Worm (Caenorhabditis elegans): ENCODE data around the gene gcst-1.

gcst-1 gene

DNA sequence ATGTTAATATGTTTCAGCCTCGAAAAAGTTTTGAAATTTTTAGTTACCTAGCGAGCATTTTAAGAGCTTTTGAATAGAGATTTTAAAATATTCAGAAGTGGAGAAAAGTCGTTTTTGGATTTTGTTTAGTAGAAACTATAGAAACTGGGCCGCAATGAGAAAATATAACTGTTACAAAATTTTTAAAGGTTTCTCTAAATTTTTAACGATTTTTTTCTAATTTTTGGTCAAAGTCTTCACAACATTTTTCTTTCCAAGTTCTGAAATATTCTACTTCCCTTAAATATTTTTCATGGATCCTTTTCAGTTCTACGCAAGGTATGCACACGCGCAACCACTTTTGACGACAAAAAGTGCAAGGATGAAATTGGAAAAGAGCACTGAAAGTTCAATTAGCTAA lies 7.2 kb upstream of the gcst-1 start, which contains the start of gene peli-1:
peli-1 (plus strand) TSS at position 301 of the 400 bp plus-strand sequence.
- TF ChIP-seq flt-1 (GFP tag; IDR thresholded peaks at IDR 0.05) (no peak), cog-1 (tag; optimal IDR thresholded peaks at IDR 0.05) (no peak), tab-1 (GFP tag; IDR thresholded peaks at IDR 0.05) (no peak), klf-2 (GFP tag; conservative IDR thresholded peaks at IDR 0.05) (no peak), T22C8.4 (GFP tag; IDR thresholded peaks at IDR 0.05) (no peak), ztf-23 (GFP tag; IDR thresholded peaks at IDR 0.05) (no peak), ref-1 (GFP tag; conservative IDR thresholded peaks at IDR 0.05) (no peak), med-1 (GFP tag; optimal IDR thresholded peaks at IDR 0.05; ENCODE audit: insufficient read depth) (no peak), ztf-29 (GFP tag; IDR thresholded peaks at IDR 0.05) (no peak)

DNA sequence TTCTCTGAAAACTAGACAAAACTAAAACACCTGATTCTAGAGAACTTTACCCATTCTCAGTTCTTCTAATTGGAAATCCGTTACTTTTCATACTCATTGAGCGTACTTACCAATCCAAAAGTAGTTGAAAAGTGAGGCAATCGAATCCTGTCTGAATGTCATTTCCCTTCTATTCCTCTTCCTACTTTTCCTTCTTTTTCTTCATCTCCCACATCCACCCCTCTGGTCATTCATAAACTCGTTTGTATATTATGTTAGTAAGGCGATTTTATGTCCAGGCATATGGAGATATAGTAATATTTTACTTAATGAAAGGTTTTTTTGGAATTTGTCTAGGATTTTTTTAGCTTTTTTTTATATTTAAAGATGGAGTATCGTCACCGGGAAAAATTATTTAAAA lies 4.4 kb upstream of the gcst-1 start:
- no peak for TF ChIP-seq ztf-29 (GFP tag; IDR thresholded peaks at IDR 0.05)
- TF ChIP-seq klf-2 (GFP tag; conservative IDR thresholded peaks at IDR 0.05) = no peak
- no peak for TF ChIP-seq T22C8.4 (GFP tag; IDR thresholded peaks at IDR 0.05)
- no peak for TF ChIP-seq cog-1 (tag; optimal IDR thresholded peaks at IDR 0.05)
- no peak for TF ChIP-seq ztf-23 (GFP tag; IDR thresholded peaks at IDR 0.05)
- TF ChIP-seq ref-1 (GFP tag; conservative IDR thresholded peaks at IDR 0.05) = no peak
- no peak for TF ChIP-seq tab-1 (GFP tag; IDR thresholded peaks at IDR 0.05)
- TF ChIP-seq med-1 (GFP tag; optimal IDR thresholded peaks at IDR 0.05; ENCODE audit: insufficient read depth) = no peak
- TF ChIP-seq flt-1 (GFP tag; IDR thresholded peaks at IDR 0.05) = no peak

DNA sequence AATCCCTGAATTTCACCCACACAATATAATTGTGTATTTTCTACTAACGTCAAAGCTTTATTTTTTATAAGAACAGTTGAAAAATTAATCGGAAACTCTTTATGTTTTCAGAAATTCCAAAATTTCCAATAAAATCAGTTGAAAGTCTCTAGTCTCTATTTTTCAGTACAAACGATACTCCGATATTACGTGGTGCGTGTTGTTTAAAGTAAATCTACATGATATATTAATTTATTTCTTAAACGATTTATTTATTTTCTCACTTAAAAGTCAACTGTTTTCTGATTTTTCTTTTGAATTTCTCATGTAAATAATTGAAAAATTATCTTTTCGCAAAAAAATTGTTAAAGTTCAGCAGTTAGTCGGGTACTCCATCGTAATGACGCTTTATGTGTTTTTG lies 539 bp upstream of the gcst-1 start:
- TF ChIP-seq ztf-23 (GFP tag; IDR thresholded peaks at IDR 0.05) (no peak), tab-1 (GFP tag; IDR thresholded peaks at IDR 0.05) (no peak), flt-1 (GFP tag; IDR thresholded peaks at IDR 0.05) (no peak), ztf-29 (GFP tag; IDR thresholded peaks at IDR 0.05) (no peak), ref-1 (GFP tag; conservative IDR thresholded peaks at IDR 0.05) (no peak), med-1 (GFP tag; optimal IDR thresholded peaks at IDR 0.05; ENCODE audit: insufficient read depth) (no peak), cog-1 (tag; optimal IDR thresholded peaks at IDR 0.05) (no peak), T22C8.4 (GFP tag; IDR thresholded peaks at IDR 0.05) (no peak), klf-2 (GFP tag; conservative IDR thresholded peaks at IDR 0.05) (no peak)

DNA sequence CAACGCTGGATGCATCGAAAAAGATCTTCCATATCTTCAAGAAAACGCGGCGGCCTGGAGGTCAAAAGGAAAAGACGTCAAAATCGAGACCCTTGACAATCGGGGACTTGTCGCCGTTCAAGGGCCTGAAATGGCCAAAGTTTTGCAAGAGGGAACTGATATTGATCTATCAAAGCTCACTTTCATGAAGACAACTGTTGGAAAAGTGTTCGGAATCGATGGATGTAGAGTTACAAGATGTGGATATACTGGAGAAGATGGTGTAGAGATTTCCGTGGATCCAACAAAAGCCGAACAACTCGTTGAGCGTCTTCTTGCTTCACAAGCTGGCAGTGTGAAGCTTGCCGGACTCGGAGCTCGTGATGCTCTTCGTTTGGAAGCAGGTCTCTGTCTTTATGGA lies 782 bp downstream of the gcst-1 start:
- TF ChIP-seq klf-2 (GFP tag; conservative IDR thresholded peaks at IDR 0.05) (no peak), ref-1 (GFP tag; conservative IDR thresholded peaks at IDR 0.05) (no peak), ztf-23 (GFP tag; IDR thresholded peaks at IDR 0.05) (no peak), cog-1 (tag; optimal IDR thresholded peaks at IDR 0.05) (no peak), ztf-29 (GFP tag; IDR thresholded peaks at IDR 0.05) (no peak), T22C8.4 (GFP tag; IDR thresholded peaks at IDR 0.05) (no peak), flt-1 (GFP tag; IDR thresholded peaks at IDR 0.05) (no peak), med-1 (GFP tag; optimal IDR thresholded peaks at IDR 0.05; ENCODE audit: insufficient read depth) (no peak), tab-1 (GFP tag; IDR thresholded peaks at IDR 0.05) (no peak)

ce11 chrV:5716508-5716907 lies 3.8 kb downstream of the gcst-1 start, which contains the start of gene K09H11.9:
Gene K09H11.9 (minus strand): TSS chrV:5716608.
- TF ChIP-seq tab-1 (GFP tag; IDR thresholded peaks at IDR 0.05) (no peak), T22C8.4 (GFP tag; IDR thresholded peaks at IDR 0.05) (no peak), ztf-23 (GFP tag; IDR thresholded peaks at IDR 0.05) (no peak), cog-1 (tag; optimal IDR thresholded peaks at IDR 0.05) (no peak)

DNA sequence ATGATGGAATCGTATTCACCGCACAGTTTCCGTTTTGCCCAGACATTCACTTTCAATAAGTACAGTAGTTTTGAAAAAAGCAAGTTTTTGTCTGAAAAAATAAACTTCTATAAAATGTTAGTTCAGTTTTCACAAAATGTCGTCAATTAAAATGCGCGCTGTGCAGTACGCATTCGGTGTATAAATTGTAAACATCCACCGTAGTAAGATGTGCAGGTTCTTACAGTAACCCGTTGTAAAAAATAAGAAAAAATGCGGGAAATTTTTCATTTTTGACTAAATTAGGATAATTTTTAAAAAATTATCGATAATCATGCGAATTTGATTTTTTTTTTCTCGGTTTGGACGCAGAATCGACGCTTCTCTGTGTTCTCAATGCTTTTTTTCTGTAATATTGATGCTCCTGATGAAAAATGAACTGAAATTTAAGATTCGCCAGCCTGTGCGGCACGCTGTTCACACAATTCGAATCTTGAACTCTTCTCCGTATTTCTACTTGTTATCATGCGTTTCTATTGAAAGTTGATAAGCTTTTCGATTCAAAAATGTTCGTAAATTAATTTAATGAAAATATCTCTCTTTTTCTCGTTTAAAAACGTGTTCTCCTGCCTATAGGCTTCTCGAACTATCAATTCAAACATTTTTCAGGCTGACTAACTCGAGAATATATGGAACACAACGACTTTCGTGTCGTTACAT lies 4.7 kb downstream of the gcst-1 start, which contains the start of gene rga-3:
rga-3 (plus strand) TSS at position 649 of the 699 bp plus-strand sequence.
- TF ChIP-seq ztf-29 (GFP tag; IDR thresholded peaks at IDR 0.05) (no peak), med-1 (GFP tag; optimal IDR thresholded peaks at IDR 0.05; ENCODE audit: insufficient read depth) (no peak), flt-1 (GFP tag; IDR thresholded peaks at IDR 0.05) (no peak), cog-1 (tag; optimal IDR thresholded peaks at IDR 0.05) (no peak), T22C8.4 (GFP tag; IDR thresholded peaks at IDR 0.05) (no peak), ztf-23 (GFP tag; IDR thresholded peaks at IDR 0.05) (no peak), ref-1 (GFP tag; conservative IDR thresholded peaks at IDR 0.05) (no peak), tab-1 (GFP tag; IDR thresholded peaks at IDR 0.05) (no peak)

DNA sequence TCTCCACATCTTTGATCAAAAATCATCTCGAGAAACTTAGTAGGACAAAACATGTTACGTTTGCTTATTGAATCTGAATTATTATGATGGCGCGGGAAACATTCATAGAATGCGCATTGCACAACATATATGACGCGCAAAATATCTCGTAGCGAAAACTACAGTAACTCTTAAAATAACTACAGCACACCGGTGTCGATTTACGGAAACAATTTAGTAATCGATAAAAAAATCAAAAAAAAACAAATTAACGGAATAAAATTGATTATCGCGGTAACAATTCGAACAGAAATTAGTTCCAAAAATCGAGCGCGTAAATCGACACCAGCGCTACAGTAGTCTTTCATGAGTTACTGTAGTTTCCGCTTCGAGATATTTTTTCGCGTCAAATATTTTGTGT lies 9.4 kb downstream of the gcst-1 start:
- no peak for TF ChIP-seq ref-1 (GFP tag; conservative IDR thresholded peaks at IDR 0.05)
- no peak for TF ChIP-seq T22C8.4 (GFP tag; IDR thresholded peaks at IDR 0.05)
- TF ChIP-seq cog-1 (tag; optimal IDR thresholded peaks at IDR 0.05) = no peak
- TF ChIP-seq ztf-23 (GFP tag; IDR thresholded peaks at IDR 0.05) = no peak
- TF ChIP-seq tab-1 (GFP tag; IDR thresholded peaks at IDR 0.05) = no peak
- no peak for TF ChIP-seq med-1 (GFP tag; optimal IDR thresholded peaks at IDR 0.05; ENCODE audit: insufficient read depth)
- no peak for TF ChIP-seq ztf-29 (GFP tag; IDR thresholded peaks at IDR 0.05)
- TF ChIP-seq flt-1 (GFP tag; IDR thresholded peaks at IDR 0.05) = no peak
- no peak for TF ChIP-seq klf-2 (GFP tag; conservative IDR thresholded peaks at IDR 0.05)

DNA sequence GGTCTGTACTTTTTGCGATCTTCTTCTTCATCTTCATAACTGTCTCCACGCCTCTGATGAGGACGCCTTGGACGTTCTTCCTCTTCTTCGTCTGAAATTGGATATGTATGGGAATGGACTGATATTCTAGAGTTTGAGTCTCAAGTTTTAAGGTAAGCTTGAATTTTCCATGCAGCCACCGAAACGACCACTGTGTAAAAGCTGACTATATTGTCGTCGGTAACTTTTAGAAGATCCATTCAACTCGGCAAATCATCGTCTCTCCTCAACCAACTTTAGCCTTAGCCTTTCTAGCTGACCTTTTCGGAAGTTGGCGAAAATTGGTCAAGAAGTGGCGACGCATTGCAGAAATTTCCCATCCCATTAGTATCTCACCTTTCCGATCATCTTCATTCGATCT lies 11.7 kb downstream of the gcst-1 start:
- TF ChIP-seq tab-1 (GFP tag; IDR thresholded peaks at IDR 0.05) = no peak
- no peak for TF ChIP-seq ref-1 (GFP tag; conservative IDR thresholded peaks at IDR 0.05)

DNA sequence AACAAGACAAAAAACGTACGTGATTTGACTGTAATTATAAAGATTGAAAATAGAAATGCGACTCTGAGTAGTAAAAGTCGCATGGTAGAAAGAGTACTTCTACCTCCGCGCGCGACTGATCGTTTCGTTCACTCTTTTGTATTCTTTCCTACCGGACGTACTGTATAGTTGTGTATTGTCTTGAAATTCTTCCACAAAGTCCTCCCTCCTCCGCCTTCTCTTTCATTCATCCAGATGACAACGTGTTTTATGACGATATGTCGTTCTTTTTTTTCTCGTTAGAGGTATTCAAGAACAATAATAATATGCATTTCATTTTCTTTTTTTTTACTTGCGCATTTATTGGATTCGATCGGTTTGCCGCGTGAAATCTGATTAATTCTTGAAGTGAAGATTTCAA lies 13.7 kb downstream of the gcst-1 start, which contains the start of gene K09H11.4:
K09H11.4 (minus strand) TSS at position 101 of the 400 bp plus-strand sequence.
- no peak for TF ChIP-seq flt-1 (GFP tag; IDR thresholded peaks at IDR 0.05)
- TF ChIP-seq T22C8.4 (GFP tag; IDR thresholded peaks at IDR 0.05) = no peak
- no peak for TF ChIP-seq ref-1 (GFP tag; conservative IDR thresholded peaks at IDR 0.05)
- TF ChIP-seq med-1 (GFP tag; optimal IDR thresholded peaks at IDR 0.05; ENCODE audit: insufficient read depth) = no peak
- TF ChIP-seq klf-2 (GFP tag; conservative IDR thresholded peaks at IDR 0.05) = no peak
- no peak for TF ChIP-seq tab-1 (GFP tag; IDR thresholded peaks at IDR 0.05)
- TF ChIP-seq ztf-29 (GFP tag; IDR thresholded peaks at IDR 0.05) = no peak
- no peak for TF ChIP-seq cog-1 (tag; optimal IDR thresholded peaks at IDR 0.05)
- TF ChIP-seq ztf-23 (GFP tag; IDR thresholded peaks at IDR 0.05) = no peak

DNA sequence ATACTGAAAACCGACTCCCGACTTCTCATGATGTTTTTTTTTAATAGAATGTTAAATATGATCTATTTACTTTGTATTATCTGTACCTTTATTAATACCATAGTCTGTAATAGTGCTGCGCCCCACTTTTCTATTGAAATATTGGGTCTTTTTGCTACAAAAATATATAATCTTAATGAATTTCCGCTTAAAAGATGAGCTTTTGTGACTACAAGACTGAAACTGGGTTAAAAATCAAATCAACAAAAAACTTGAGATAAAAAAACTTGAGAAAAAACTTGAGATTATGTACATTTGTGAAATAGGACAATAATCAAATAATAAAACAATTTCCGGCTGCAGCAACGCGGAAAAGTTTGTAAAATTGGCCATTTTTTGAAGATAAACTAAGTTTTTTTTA lies 18.1 kb downstream of the gcst-1 start, which contains the start of gene K09H11.15:
K09H11.15 (minus strand) TSS at position 101 of the 400 bp plus-strand sequence.
- TF ChIP-seq T22C8.4 (GFP tag; IDR thresholded peaks at IDR 0.05) = no peak
- TF ChIP-seq klf-2 (GFP tag; conservative IDR thresholded peaks at IDR 0.05) = no peak
- TF ChIP-seq ztf-29 (GFP tag; IDR thresholded peaks at IDR 0.05) = no peak
- no peak for TF ChIP-seq tab-1 (GFP tag; IDR thresholded peaks at IDR 0.05)

Measured in whole organism, midembryonic.